Worm (Caenorhabditis elegans): ENCODE results near the gene srd-64.

Gene srd-64

DNA sequence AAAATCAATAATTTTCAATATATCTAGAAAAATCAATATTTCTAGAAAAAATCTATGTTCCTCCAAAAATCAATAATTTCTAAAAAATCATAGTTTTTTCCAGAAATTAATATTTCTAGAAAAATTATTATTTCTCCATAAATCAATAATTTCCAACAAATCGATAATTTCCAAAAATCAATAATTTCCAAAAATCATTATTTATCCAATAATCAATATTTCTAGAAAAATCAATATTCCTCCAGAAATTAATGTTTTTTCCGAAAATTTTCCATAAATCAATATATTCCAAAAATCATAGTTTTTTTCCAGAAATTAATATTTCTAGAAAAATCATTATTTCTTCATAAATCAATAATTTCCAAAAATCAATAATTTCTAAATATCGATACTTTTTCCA is 31.9 kb downstream of the srd-64 start:
- TF ChIP-seq T22C8.4 (GFP tag; IDR thresholded peaks at IDR 0.05) (peak; percentile 67), flt-1 (GFP tag; IDR thresholded peaks at IDR 0.05) (no peak)

- TF ChIP-seq T22C8.4 (GFP tag; IDR thresholded peaks at IDR 0.05): no peak
- TF ChIP-seq ztf-23 (GFP tag; IDR thresholded peaks at IDR 0.05): no peak
- no peak for TF ChIP-seq klf-2 (GFP tag; conservative IDR thresholded peaks at IDR 0.05)
- TF ChIP-seq med-1 (GFP tag; optimal IDR thresholded peaks at IDR 0.05; ENCODE audit: insufficient read depth): no peak
- no peak for TF ChIP-seq cog-1 (tag; optimal IDR thresholded peaks at IDR 0.05)
- TF ChIP-seq ref-1 (GFP tag; conservative IDR thresholded peaks at IDR 0.05): no peak
- no peak for TF ChIP-seq ztf-29 (GFP tag; IDR thresholded peaks at IDR 0.05)
- TF ChIP-seq tab-1 (GFP tag; IDR thresholded peaks at IDR 0.05): no peak
- no peak for TF ChIP-seq flt-1 (GFP tag; IDR thresholded peaks at IDR 0.05)
These were observed 32.5 kb downstream of the srd-64 start for ce11 chrIII:1662405-1662804.

- TF ChIP-seq ref-1 (GFP tag; conservative IDR thresholded peaks at IDR 0.05): no peak
- TF ChIP-seq ztf-23 (GFP tag; IDR thresholded peaks at IDR 0.05): no peak
- TF ChIP-seq cog-1 (tag; optimal IDR thresholded peaks at IDR 0.05): no peak
- no peak for TF ChIP-seq flt-1 (GFP tag; IDR thresholded peaks at IDR 0.05)
- no peak for TF ChIP-seq klf-2 (GFP tag; conservative IDR thresholded peaks at IDR 0.05)
- TF ChIP-seq ztf-29 (GFP tag; IDR thresholded peaks at IDR 0.05): no peak
- TF ChIP-seq tab-1 (GFP tag; IDR thresholded peaks at IDR 0.05): no peak
- TF ChIP-seq T22C8.4 (GFP tag; IDR thresholded peaks at IDR 0.05): no peak
- TF ChIP-seq med-1 (GFP tag; optimal IDR thresholded peaks at IDR 0.05; ENCODE audit: insufficient read depth): no peak
These were observed 33.9 kb downstream of the srd-64 start for ce11 chrIII:1661031-1661430.

ce11 chrIII:1659763-1660162 is 35.1 kb downstream of the srd-64 start, which contains the start of gene Y22D7AL.15:
Gene Y22D7AL.15 (minus strand): TSS chrIII:1659863.
- TF ChIP-seq T22C8.4 (GFP tag; IDR thresholded peaks at IDR 0.05) (no peak), flt-1 (GFP tag; IDR thresholded peaks at IDR 0.05) (no peak), ztf-23 (GFP tag; IDR thresholded peaks at IDR 0.05) (no peak), klf-2 (GFP tag; conservative IDR thresholded peaks at IDR 0.05) (no peak), ztf-29 (GFP tag; IDR thresholded peaks at IDR 0.05) (no peak), tab-1 (GFP tag; IDR thresholded peaks at IDR 0.05) (no peak), med-1 (GFP tag; optimal IDR thresholded peaks at IDR 0.05; ENCODE audit: insufficient read depth) (no peak), cog-1 (tag; optimal IDR thresholded peaks at IDR 0.05) (no peak), ref-1 (GFP tag; conservative IDR thresholded peaks at IDR 0.05) (no peak)

ce11 chrIII:1657380-1657779 is 37.5 kb downstream of the srd-64 start, which contains the start of gene cht-4:
Gene cht-4 (minus strand): TSS chrIII:1657480.
- TF ChIP-seq ref-1 (GFP tag; conservative IDR thresholded peaks at IDR 0.05) (no peak), T22C8.4 (GFP tag; IDR thresholded peaks at IDR 0.05) (0 out of 2 replicates have a peak, but pooled peaks have one; percentile 33)

DNA sequence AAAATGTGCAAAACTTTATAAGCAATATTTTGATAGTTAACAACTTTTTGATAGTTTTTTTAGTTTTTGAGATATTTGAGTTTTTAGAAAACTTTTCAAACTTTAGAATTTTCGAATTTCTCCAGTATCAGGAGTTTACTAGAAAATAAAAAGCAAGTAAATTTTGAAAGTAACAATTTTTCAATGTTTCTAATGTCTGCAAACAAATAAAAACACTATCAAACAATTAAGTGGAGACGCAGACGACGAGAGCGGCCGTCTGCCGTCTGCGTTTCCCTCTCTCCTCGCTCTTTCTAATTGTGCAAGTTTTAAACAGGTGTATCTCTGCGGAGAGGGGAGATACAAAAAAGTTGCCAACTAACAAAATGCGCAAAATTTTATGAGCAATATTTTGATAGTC is 42.0 kb downstream of the srd-64 start:
- no peak for TF ChIP-seq ztf-23 (GFP tag; IDR thresholded peaks at IDR 0.05)
- TF ChIP-seq T22C8.4 (GFP tag; IDR thresholded peaks at IDR 0.05): no peak
- TF ChIP-seq med-1 (GFP tag; optimal IDR thresholded peaks at IDR 0.05; ENCODE audit: insufficient read depth): no peak
- no peak for TF ChIP-seq ztf-29 (GFP tag; IDR thresholded peaks at IDR 0.05)
- no peak for TF ChIP-seq cog-1 (tag; optimal IDR thresholded peaks at IDR 0.05)
- no peak for TF ChIP-seq tab-1 (GFP tag; IDR thresholded peaks at IDR 0.05)
- TF ChIP-seq flt-1 (GFP tag; IDR thresholded peaks at IDR 0.05): no peak
- no peak for TF ChIP-seq ref-1 (GFP tag; conservative IDR thresholded peaks at IDR 0.05)
- TF ChIP-seq klf-2 (GFP tag; conservative IDR thresholded peaks at IDR 0.05): no peak

DNA sequence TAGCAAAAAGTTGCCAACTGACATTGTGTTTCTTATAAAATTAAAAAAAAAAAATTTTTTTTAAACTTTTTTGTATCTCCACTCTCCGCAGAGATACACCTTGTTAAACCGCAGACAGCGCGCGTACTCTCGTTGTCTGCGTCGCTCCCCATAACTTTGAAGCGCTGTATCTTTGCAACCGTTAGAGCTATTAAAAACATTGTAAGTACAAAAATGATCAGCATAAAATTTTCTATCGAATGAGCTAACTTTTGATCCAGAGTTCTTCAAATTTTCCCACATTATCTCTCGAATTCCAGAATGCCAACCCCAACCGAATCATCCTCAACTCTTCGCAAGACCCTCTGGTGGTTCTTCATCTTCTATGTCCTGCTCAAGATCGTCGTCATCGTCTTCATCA is 42.7 kb downstream of the srd-64 start, which contains the start of gene Y22D7AL.1:
Gene Y22D7AL.1 (plus strand): TSS at position 301 of the 400 bp plus-strand sequence.
- TF ChIP-seq klf-2 (GFP tag; conservative IDR thresholded peaks at IDR 0.05) (no peak), med-1 (GFP tag; optimal IDR thresholded peaks at IDR 0.05; ENCODE audit: insufficient read depth) (no peak), cog-1 (tag; optimal IDR thresholded peaks at IDR 0.05) (no peak), flt-1 (GFP tag; IDR thresholded peaks at IDR 0.05) (no peak), T22C8.4 (GFP tag; IDR thresholded peaks at IDR 0.05) (no peak), tab-1 (GFP tag; IDR thresholded peaks at IDR 0.05) (no peak), ztf-29 (GFP tag; IDR thresholded peaks at IDR 0.05) (no peak), ztf-23 (GFP tag; IDR thresholded peaks at IDR 0.05) (no peak), ref-1 (GFP tag; conservative IDR thresholded peaks at IDR 0.05) (no peak)

All from whole organism, midembryonic.